Fruit fly (Drosophila melanogaster): Measurements from ENCODE around the gene Hsp23.

Gene Hsp23

DNA sequence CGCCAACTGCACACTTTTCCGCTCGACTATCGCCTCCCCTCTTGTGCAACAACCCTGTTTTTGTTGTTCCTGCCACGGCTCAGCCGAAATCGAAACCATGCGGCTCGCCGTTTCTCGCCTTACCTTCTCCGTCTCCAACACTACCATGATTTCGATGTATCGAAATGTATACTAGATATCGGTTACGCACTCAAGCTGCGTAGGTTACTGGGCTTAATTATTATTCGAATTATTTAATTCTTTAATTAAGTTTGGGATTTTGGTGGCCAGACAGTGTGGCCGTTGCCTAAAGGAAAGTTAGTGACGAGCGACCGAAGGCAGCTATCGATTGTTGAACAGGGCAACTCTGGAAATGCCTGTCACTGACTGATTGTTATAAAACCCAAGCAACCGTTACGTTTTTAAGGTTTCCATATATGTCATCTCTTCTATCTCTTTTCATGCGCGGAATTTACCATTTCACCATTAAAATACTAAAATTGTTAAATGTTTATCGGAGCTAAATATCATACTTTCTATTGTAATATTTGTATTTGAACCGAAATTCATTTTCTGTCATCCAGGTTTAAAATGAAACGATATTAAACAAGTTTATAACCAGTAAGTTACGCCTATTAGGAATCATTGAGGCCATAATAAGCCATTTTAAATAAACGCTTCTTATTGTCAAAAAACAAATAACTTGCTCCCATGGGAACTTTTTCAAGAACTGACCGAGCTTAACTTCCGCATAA, 20.6 kb downstream of the Hsp23 start, which contains the start of gene eIF4E1 (continued):
- no peak for TF ChIP-seq CG43689 (GFP tag; IDR thresholded peaks at IDR 0.05)
- TF ChIP-seq CG12219 (GFP tag; optimal IDR thresholded peaks at IDR 0.05): no peak
- TF ChIP-seq oc (tag; optimal IDR thresholded peaks at IDR 0.05): no peak
- TF ChIP-seq CG1603 (tag; optimal IDR thresholded peaks at IDR 0.05): peak; percentile 80
- TF ChIP-seq BtbVII (GFP tag; optimal IDR thresholded peaks at IDR 0.05): no peak
- no peak for TF ChIP-seq Tbp (GFP tag; optimal IDR thresholded peaks at IDR 0.05)
- TF ChIP-seq Ravus (GFP tag; IDR thresholded peaks at IDR 0.05): no peak
- peak; percentile 68 for TF ChIP-seq mld (GFP tag; IDR thresholded peaks at IDR 0.05; ENCODE audit: partially characterized antibody)
- no peak for TF ChIP-seq E2f1 (GFP tag; IDR thresholded peaks at IDR 0.05)
- TF ChIP-seq Abd-B (GFP tag; optimal IDR thresholded peaks at IDR 0.05): no peak
- TF ChIP-seq Dbx (GFP tag; IDR thresholded peaks at IDR 0.05): 0 out of 3 replicates have a peak, but pooled peaks have one; percentile 21
- TF ChIP-seq Atf6 (GFP tag; IDR thresholded peaks at IDR 0.05): no peak
- no peak for TF ChIP-seq Hand (GFP tag; optimal IDR thresholded peaks at IDR 0.05)
- TF ChIP-seq Bteb2 (GFP tag; optimal IDR thresholded peaks at IDR 0.05): no peak
- peak; percentile 75 for TF ChIP-seq gfzf (GFP tag; optimal IDR thresholded peaks at IDR 0.05)
- TF ChIP-seq Hr3 (GFP tag; optimal IDR thresholded peaks at IDR 0.05): no peak
- peak; percentile 7 for TF ChIP-seq grn (GFP tag; optimal IDR thresholded peaks at IDR 0.05)
- TF ChIP-seq gt (GFP tag; IDR thresholded peaks at IDR 0.05): no peak
- TF ChIP-seq prd (optimal IDR thresholded peaks at IDR 0.05): no peak
- no peak; the same call in 2 of the 3 replicates for TF ChIP-seq prd (GFP tag; IDR thresholded peaks at IDR 0.05)
- no peak for TF ChIP-seq eve (GFP tag; optimal IDR thresholded peaks at IDR 0.05)
- TF ChIP-seq CG8765 (GFP tag; IDR thresholded peaks at IDR 0.05): no peak
- TF ChIP-seq Dip2 (GFP tag; IDR thresholded peaks at IDR 0.05): no peak
- no peak for TF ChIP-seq wor (GFP tag; IDR thresholded peaks at IDR 0.05)
- 0 out of 3 replicates have a peak, but pooled peaks have one; percentile 62 for TF ChIP-seq hb (GFP tag; IDR thresholded peaks at IDR 0.05; ENCODE audit: partially characterized antibody)
- TF ChIP-seq CG7928 (GFP tag; optimal IDR thresholded peaks at IDR 0.05): no peak
- TF ChIP-seq MESR4 (GFP tag; optimal IDR thresholded peaks at IDR 0.05): peak; percentile 86
- no peak for TF ChIP-seq CG18599 (GFP tag; optimal IDR thresholded peaks at IDR 0.05)
- no peak for TF ChIP-seq CG5245 (GFP tag; optimal IDR thresholded peaks at IDR 0.05)
- no peak for TF ChIP-seq CG1647 (GFP tag; optimal IDR thresholded peaks at IDR 0.05)
- peak; percentile 89 for TF ChIP-seq Ets65A (GFP tag)
- no peak for TF ChIP-seq onecut (GFP tag; IDR thresholded peaks at IDR 0.05)
- TF ChIP-seq CG4707 (GFP tag; optimal IDR thresholded peaks at IDR 0.05): no peak
- peak; percentile 96 for TF ChIP-seq Sry-δ (GFP tag; optimal IDR thresholded peaks at IDR 0.05)
- peak; percentile 4; the same call in 1 of the 2 replicates for TF ChIP-seq vvl (GFP tag; IDR thresholded peaks at IDR 0.05)
- no peak for TF ChIP-seq h (optimal IDR thresholded peaks at IDR 0.05)
- TF ChIP-seq CG42726 (GFP tag; IDR thresholded peaks at IDR 0.05; ENCODE audit: partially characterized antibody): peak; percentile 80
- no peak for TF ChIP-seq CG7556 (GFP tag; optimal IDR thresholded peaks at IDR 0.05)
- TF ChIP-seq dpn (GFP tag; optimal IDR thresholded peaks at IDR 0.05): peak in 1 of 2 experiments; percentile 62
- peak; percentile 29; the same call in 1 of the 2 replicates for TF ChIP-seq sisA (GFP tag; IDR thresholded peaks at IDR 0.05)
- TF ChIP-seq TFAM (GFP tag; optimal IDR thresholded peaks at IDR 0.05): no peak
- no peak for TF ChIP-seq sna (GFP tag; IDR thresholded peaks at IDR 0.05; ENCODE audit: partially characterized antibody)
- TF ChIP-seq crol (GFP tag; IDR thresholded peaks at IDR 0.05): no peak
- no peak for TF ChIP-seq lbe (GFP tag; optimal IDR thresholded peaks at IDR 0.05)
- no peak for TF ChIP-seq insv (GFP tag; optimal IDR thresholded peaks at IDR 0.05)
- no peak for TF ChIP-seq CG2678 (tag; optimal IDR thresholded peaks at IDR 0.05)
- peak; percentile 13 for TF ChIP-seq CG2120 (GFP tag; optimal IDR thresholded peaks at IDR 0.05)
- no peak for TF ChIP-seq CG14667 (GFP tag; IDR thresholded peaks at IDR 0.05)
- no peak for TF ChIP-seq CG6175 (GFP tag; IDR thresholded peaks at IDR 0.05)
- TF ChIP-seq CG9437 (GFP tag; optimal IDR thresholded peaks at IDR 0.05): peak; percentile 96
- no peak for TF ChIP-seq CG10654 (GFP tag; optimal IDR thresholded peaks at IDR 0.05)

All from whole organism, embryonic.